Worm (Caenorhabditis elegans) whole organism, midembryonic: ENCODE results near the gene vps-22.

ENCODE experiments used
- T22C8.4 ChIP-seq: fragments of 200-800 bp; sonication (Bioruptor generic); IDR thresholded peaks from 2 replicates; pipeline ENCODE4 v1.3.6; 2022; ENCODE audit warnings: missing genetic modification characterization, missing compliant biosample characterization
- cog-1 ChIP-seq: sonication (generic microtip); optimal IDR thresholded peaks from 2 replicates; lab custom pipeline; 2016; ENCODE audit warnings: missing genetic modification characterization, missing compliant biosample characterization
- flt-1 ChIP-seq: fragments of 200-800 bp; sonication (Bioruptor generic); IDR thresholded peaks from 2 replicates; pipeline ENCODE4 v1.3.6; 2022; ENCODE audit warnings: missing genetic modification characterization, missing compliant biosample characterization
- klf-2 ChIP-seq: fragments of 200-800 bp; sonication (Bioruptor generic); conservative IDR thresholded peaks from 2 replicates; pipeline ENCODE4 v1.3.6; 2022; ENCODE audit warnings: missing genetic modification reagents, missing genetic modification characterization, missing compliant biosample characterization
- med-1 ChIP-seq: sonication (generic microtip); optimal IDR thresholded peaks from 2 replicates; lab custom pipeline; 2017; ENCODE audit warnings: missing genetic modification characterization, mild to moderate bottlenecking, missing compliant biosample characterization, antibody characterized with exemption, missing genetic modification reagents; ENCODE audit not compliant: insufficient read depth
- ref-1 ChIP-seq: fragments of 200-800 bp; sonication (Bioruptor generic); conservative IDR thresholded peaks from 2 replicates; pipeline ENCODE4 v1.3.6; 2022; ENCODE audit warnings: missing genetic modification reagents, missing genetic modification characterization, missing compliant biosample characterization
- tab-1 ChIP-seq: fragments of 200-800 bp; sonication (Bioruptor generic); IDR thresholded peaks from 2 replicates; pipeline ENCODE4 v1.3.6; 2022; ENCODE audit warnings: missing genetic modification characterization, missing compliant biosample characterization
- ztf-23 ChIP-seq: fragments of 200-800 bp; sonication (Bioruptor generic); IDR thresholded peaks from 2 replicates; pipeline ENCODE4 v1.3.6; 2022; ENCODE audit warnings: missing genetic modification reagents, missing genetic modification characterization, missing compliant biosample characterization
- ztf-29 ChIP-seq: fragments of 200-800 bp; sonication (Bioruptor generic); IDR thresholded peaks from 2 replicates; pipeline ENCODE4 v1.3.6; 2022; ENCODE audit warnings: missing genetic modification reagents, missing genetic modification characterization, missing compliant biosample characterization

Gene vps-22

DNA sequence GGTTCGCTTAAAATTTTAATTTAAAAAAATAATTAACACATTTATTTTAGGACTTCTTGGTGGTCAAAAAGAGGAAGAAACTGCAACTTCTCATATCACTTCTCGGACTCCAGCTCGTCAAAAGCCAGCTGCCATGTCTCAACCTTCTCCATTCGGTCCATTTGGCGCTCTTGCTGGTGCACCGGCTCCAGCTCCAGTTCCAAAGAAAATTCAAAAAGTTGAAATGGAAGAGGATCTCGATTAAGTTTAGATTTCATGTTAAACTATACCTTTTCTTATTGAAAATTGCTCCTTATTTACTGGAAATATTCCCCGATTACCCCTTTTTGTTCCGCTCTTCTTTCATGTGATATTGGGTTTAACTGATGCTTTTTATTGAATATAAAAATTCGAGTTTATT lies 48.6 kb downstream of the vps-22 start:
- TF ChIP-seq tab-1 = no peak
- TF ChIP-seq flt-1 (GFP tag; lab: Robert Waterston, UW) = no peak
- no peak for TF ChIP-seq ztf-23 (GFP tag; lab: Robert Waterston, UW)
- TF ChIP-seq T22C8.4 (GFP tag; lab: Robert Waterston, UW) = no peak
- TF ChIP-seq ztf-29 = no peak
- TF ChIP-seq med-1 (GFP tag; lab: Kevin White, UChicago) = no peak
- no peak for TF ChIP-seq ref-1 (GFP tag; lab: Robert Waterston, UW)
- no peak for TF ChIP-seq klf-2 (GFP tag; lab: Robert Waterston, UW)
- no peak for TF ChIP-seq cog-1 (tag; lab: Kevin White, UChicago)

DNA sequence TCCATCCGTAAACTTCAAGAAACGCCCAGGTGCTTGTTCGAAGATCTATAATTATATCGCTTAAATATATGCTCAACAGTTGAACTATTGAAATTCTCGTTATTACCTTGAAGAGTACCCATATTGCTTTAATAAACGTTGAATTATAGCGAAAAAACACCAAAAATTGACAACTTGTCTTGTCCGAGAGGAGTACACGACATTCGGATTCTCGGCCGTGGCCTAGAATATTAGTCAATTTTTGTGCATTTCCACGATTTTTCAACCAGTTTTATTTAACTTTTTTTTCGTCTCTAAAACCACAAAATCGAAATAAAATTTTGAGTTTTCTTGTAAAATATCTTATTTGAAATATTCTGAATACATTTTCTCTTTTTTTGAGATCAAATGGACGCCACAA lies 50.0 kb downstream of the vps-22 start, which contains the start of the genes F26F4.9 and cee-1:
Gene F26F4.9 (minus strand): TSS at position 205 of the 400 bp plus-strand sequence.
Gene cee-1 (plus strand): TSS at position 383 of the 400 bp plus-strand sequence.
- TF ChIP-seq T22C8.4 (GFP tag; lab: Robert Waterston, UW) (no peak), ztf-29 (no peak), cog-1 (tag; lab: Kevin White, UChicago) (peak; percentile 36), ref-1 (GFP tag; lab: Robert Waterston, UW) (no peak), tab-1 (no peak)

DNA sequence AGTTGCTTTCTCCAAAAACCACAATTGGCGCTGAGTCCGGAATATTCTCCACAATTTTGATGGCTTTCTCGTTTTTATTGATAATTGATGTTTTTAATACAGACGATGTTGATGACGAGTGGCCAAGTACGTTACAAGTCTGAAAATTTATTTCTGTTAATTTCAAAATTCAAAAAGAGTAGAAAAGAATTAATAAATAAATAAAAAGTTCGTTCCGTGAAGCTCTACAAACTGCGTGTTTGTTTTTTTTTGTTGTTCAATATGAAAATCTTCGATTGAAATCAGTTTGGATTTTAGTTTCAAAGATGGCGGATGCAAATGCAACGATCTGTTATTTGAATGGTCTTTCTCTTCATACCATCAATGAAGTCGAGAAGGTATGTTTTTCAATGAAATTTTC lies 51.3 kb downstream of the vps-22 start, which contains the start of gene F26F4.2:
Gene F26F4.2 (plus strand): TSS at position 301 of the 400 bp plus-strand sequence.
- TF ChIP-seq tab-1 (no peak), T22C8.4 (GFP tag; lab: Robert Waterston, UW) (no peak), ztf-23 (GFP tag; lab: Robert Waterston, UW) (no peak), ref-1 (GFP tag; lab: Robert Waterston, UW) (no peak), flt-1 (GFP tag; lab: Robert Waterston, UW) (no peak), med-1 (GFP tag; lab: Kevin White, UChicago) (no peak), klf-2 (GFP tag; lab: Robert Waterston, UW) (no peak), cog-1 (tag; lab: Kevin White, UChicago) (no peak), ztf-29 (no peak)
